Worm (Caenorhabditis elegans): ENCODE data around the gene nmr-1.

Gene nmr-1

DNA sequence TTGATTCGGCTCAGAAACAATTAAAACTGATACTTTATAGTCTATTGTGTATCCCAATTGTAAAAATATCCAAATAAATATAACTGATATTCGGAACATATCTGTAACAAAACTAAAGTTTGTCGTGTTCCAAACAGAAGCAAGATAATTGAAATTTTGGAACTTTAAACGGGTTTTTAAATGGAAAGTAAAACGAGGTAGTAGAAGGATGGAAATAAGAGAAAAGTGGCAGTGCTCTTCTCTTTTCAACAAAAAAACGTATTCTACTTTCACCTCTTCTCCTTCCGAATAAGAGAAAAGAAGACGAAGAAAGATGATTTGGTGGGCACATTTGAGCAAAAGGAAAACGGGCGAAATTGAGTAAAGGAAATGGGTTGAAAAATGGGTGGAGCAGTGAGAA, at the start of gene nmr-1:
nmr-1 (minus strand) TSS at position 101 of the 400 bp plus-strand sequence.
- TF ChIP-seq ref-1 (GFP tag; conservative IDR thresholded peaks at IDR 0.05) (no peak), tab-1 (GFP tag; IDR thresholded peaks at IDR 0.05) (no peak), flt-1 (GFP tag; IDR thresholded peaks at IDR 0.05) (no peak), ztf-23 (GFP tag; IDR thresholded peaks at IDR 0.05) (no peak), T22C8.4 (GFP tag; IDR thresholded peaks at IDR 0.05) (no peak), cog-1 (tag; optimal IDR thresholded peaks at IDR 0.05) (no peak), ztf-29 (GFP tag; IDR thresholded peaks at IDR 0.05) (no peak), klf-2 (GFP tag; conservative IDR thresholded peaks at IDR 0.05) (no peak), med-1 (GFP tag; optimal IDR thresholded peaks at IDR 0.05; ENCODE audit: insufficient read depth) (no peak)

DNA sequence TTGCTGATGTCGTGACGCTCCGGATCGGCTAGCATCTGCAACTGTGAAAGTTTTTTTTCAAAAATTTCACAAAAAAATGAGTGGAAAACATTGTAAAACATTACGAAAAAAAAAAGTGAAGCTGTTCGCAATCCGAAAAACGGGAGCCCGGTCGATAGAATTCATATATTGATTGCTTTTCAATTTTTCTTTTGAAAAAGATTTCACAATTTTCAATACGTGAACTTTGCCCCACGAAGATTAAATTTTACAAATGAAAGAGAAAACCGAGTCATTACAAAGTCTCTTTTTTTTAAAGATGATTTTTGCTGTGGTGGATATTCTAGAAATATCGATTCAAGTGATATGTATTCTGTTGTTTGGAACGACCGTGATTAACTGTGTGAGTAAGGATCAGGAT, 48.0 kb upstream of the nmr-1 start, which contains the start of gene F12A10.6:
F12A10.6 (minus strand) TSS at position 101 of the 400 bp plus-strand sequence.
- TF ChIP-seq klf-2 (GFP tag; conservative IDR thresholded peaks at IDR 0.05) = no peak

ce11 chrII:5487844-5488243, 41.4 kb upstream of the nmr-1 start, which contains the start of gene nep-5:
nep-5 (plus strand) TSS chrII:5488144.
- no peak for TF ChIP-seq cog-1 (tag; optimal IDR thresholded peaks at IDR 0.05)
- no peak for TF ChIP-seq med-1 (GFP tag; optimal IDR thresholded peaks at IDR 0.05; ENCODE audit: insufficient read depth)
- no peak for TF ChIP-seq flt-1 (GFP tag; IDR thresholded peaks at IDR 0.05)
- TF ChIP-seq ztf-29 (GFP tag; IDR thresholded peaks at IDR 0.05) = no peak
- no peak for TF ChIP-seq T22C8.4 (GFP tag; IDR thresholded peaks at IDR 0.05)
- TF ChIP-seq ztf-23 (GFP tag; IDR thresholded peaks at IDR 0.05) = no peak
- no peak for TF ChIP-seq ref-1 (GFP tag; conservative IDR thresholded peaks at IDR 0.05)
- no peak for TF ChIP-seq tab-1 (GFP tag; IDR thresholded peaks at IDR 0.05)
- no peak for TF ChIP-seq klf-2 (GFP tag; conservative IDR thresholded peaks at IDR 0.05)

DNA sequence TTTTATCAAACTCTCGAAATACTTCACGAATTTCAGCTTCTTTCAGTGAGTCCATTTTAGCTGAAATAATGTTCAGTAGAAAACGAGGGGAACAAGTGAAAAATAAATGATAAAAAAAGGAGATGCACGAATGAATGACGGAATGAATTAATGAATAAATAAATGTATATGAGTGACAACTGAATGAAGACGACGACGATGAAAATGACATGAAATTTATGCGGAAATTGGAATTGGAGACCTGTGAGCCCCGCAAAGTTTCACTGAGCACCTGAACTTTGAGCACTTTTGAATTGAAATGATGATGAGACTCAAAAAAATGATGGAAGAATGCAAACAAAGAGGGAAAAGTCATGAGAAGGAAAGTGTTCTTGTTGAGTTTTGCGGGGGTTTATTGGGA, 35.6 kb upstream of the nmr-1 start, which contains the start of gene cal-8:
cal-8 (minus strand) TSS at position 60 of the 400 bp plus-strand sequence.
- TF ChIP-seq klf-2 (GFP tag; conservative IDR thresholded peaks at IDR 0.05) (no peak), ztf-29 (GFP tag; IDR thresholded peaks at IDR 0.05) (no peak), flt-1 (GFP tag; IDR thresholded peaks at IDR 0.05) (no peak), T22C8.4 (GFP tag; IDR thresholded peaks at IDR 0.05) (no peak), tab-1 (GFP tag; IDR thresholded peaks at IDR 0.05) (no peak), ref-1 (GFP tag; conservative IDR thresholded peaks at IDR 0.05) (no peak), ztf-23 (GFP tag; IDR thresholded peaks at IDR 0.05) (no peak), cog-1 (tag; optimal IDR thresholded peaks at IDR 0.05) (no peak), med-1 (GFP tag; optimal IDR thresholded peaks at IDR 0.05; ENCODE audit: insufficient read depth) (no peak)

- no peak for TF ChIP-seq cog-1 (tag; optimal IDR thresholded peaks at IDR 0.05)
- no peak for TF ChIP-seq tab-1 (GFP tag; IDR thresholded peaks at IDR 0.05)
- TF ChIP-seq ref-1 (GFP tag; conservative IDR thresholded peaks at IDR 0.05) = no peak
- TF ChIP-seq med-1 (GFP tag; optimal IDR thresholded peaks at IDR 0.05; ENCODE audit: insufficient read depth) = no peak
- TF ChIP-seq ztf-29 (GFP tag; IDR thresholded peaks at IDR 0.05) = no peak
- TF ChIP-seq flt-1 (GFP tag; IDR thresholded peaks at IDR 0.05) = no peak
- TF ChIP-seq klf-2 (GFP tag; conservative IDR thresholded peaks at IDR 0.05) = no peak
- TF ChIP-seq ztf-23 (GFP tag; IDR thresholded peaks at IDR 0.05) = no peak
- TF ChIP-seq T22C8.4 (GFP tag; IDR thresholded peaks at IDR 0.05) = no peak
Observed at ce11 chrII:5478318-5478717, 31.9 kb upstream of the nmr-1 start, which contains the start of gene F56D1.1. F56D1.1 (plus strand) TSS chrII:5478618.

DNA sequence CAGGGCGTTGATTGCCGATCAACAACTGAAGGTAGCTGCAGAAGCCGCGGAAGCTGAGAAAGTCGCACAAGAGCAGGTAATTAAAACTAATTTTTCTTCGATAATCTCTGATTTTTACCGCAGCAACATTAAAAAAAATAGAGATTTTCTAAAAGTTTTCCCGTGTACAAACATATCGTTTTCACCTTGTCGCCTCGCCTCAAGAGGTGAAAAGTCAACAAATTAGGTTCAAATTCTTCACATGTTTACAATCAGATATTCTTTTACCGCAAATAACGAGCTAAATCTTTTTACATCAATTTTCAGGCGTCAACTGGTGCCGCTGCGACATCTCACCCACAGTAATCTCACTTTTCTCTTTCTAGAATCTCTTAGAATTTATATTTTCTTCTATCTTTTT, 28.5 kb upstream of the nmr-1 start, which contains the start of gene ilcr-2:
ilcr-2 (plus strand) TSS at position 301 of the 400 bp plus-strand sequence.
- TF ChIP-seq med-1 (GFP tag; optimal IDR thresholded peaks at IDR 0.05; ENCODE audit: insufficient read depth) (no peak), tab-1 (GFP tag; IDR thresholded peaks at IDR 0.05) (no peak), ztf-23 (GFP tag; IDR thresholded peaks at IDR 0.05) (no peak)

- TF ChIP-seq flt-1 (GFP tag; IDR thresholded peaks at IDR 0.05) (peak; percentile 41; the same call in 1 of the 2 replicates), T22C8.4 (GFP tag; IDR thresholded peaks at IDR 0.05) (no peak)
Observed at ce11 chrII:5473946-5474423, 27.6 kb upstream of the nmr-1 start, which contains the start of gene mrps-16. mrps-16 (plus strand) TSS chrII:5474373.

- no peak for TF ChIP-seq cog-1 (tag; optimal IDR thresholded peaks at IDR 0.05)
- TF ChIP-seq T22C8.4 (GFP tag; IDR thresholded peaks at IDR 0.05) = no peak
- no peak for TF ChIP-seq ztf-23 (GFP tag; IDR thresholded peaks at IDR 0.05)
- TF ChIP-seq flt-1 (GFP tag; IDR thresholded peaks at IDR 0.05) = no peak
- no peak for TF ChIP-seq med-1 (GFP tag; optimal IDR thresholded peaks at IDR 0.05; ENCODE audit: insufficient read depth)
- TF ChIP-seq ztf-29 (GFP tag; IDR thresholded peaks at IDR 0.05) = no peak
Observed at ce11 chrII:5465729-5466408, 19.5 kb upstream of the nmr-1 start, which contains the start of gene clr-1. clr-1 (plus strand) TSS chrII:5466358.

ce11 chrII:5463692-5464300, 17.4 kb upstream of the nmr-1 start:
- no peak for TF ChIP-seq cog-1 (tag; optimal IDR thresholded peaks at IDR 0.05)
- TF ChIP-seq flt-1 (GFP tag; IDR thresholded peaks at IDR 0.05) = no peak
- TF ChIP-seq ztf-29 (GFP tag; IDR thresholded peaks at IDR 0.05) = no peak
- no peak for TF ChIP-seq tab-1 (GFP tag; IDR thresholded peaks at IDR 0.05)
- no peak for TF ChIP-seq ref-1 (GFP tag; conservative IDR thresholded peaks at IDR 0.05)
- TF ChIP-seq med-1 (GFP tag; optimal IDR thresholded peaks at IDR 0.05; ENCODE audit: insufficient read depth) = no peak
- TF ChIP-seq T22C8.4 (GFP tag; IDR thresholded peaks at IDR 0.05) = no peak
- TF ChIP-seq klf-2 (GFP tag; conservative IDR thresholded peaks at IDR 0.05) = no peak

- TF ChIP-seq ztf-23 (GFP tag; IDR thresholded peaks at IDR 0.05) (no peak), ref-1 (GFP tag; conservative IDR thresholded peaks at IDR 0.05) (no peak), tab-1 (GFP tag; IDR thresholded peaks at IDR 0.05) (no peak), flt-1 (GFP tag; IDR thresholded peaks at IDR 0.05) (no peak), T22C8.4 (GFP tag; IDR thresholded peaks at IDR 0.05) (peak; percentile 72), cog-1 (tag; optimal IDR thresholded peaks at IDR 0.05) (peak; percentile 16)
Observed at ce11 chrII:5460911-5461310, 14.5 kb upstream of the nmr-1 start.

Data from whole organism, midembryonic.